Worm (Caenorhabditis elegans): ENCODE data around the gene W04G3.7.
A peak's percentile ranks its signal among the peaks of the same experiment; 100 is the strongest.

Gene W04G3.7

ce11 chrX:11093985-11094593 lies 9.0 kb upstream of the W04G3.7 start:
- TF ChIP-seq jun-1 (tag; optimal IDR thresholded peaks at IDR 0.05) (peak; percentile 100), nhr-11 (tag; optimal IDR thresholded peaks at IDR 0.05) (peak; percentile 99), nhr-23 (tag; optimal IDR thresholded peaks at IDR 0.05) (peak; percentile 100), zag-1 (tag; optimal IDR thresholded peaks at IDR 0.05) (peak; percentile 99), daf-12 (tag; optimal IDR thresholded peaks at IDR 0.05) (peak; percentile 100), aly-2 (tag; optimal IDR thresholded peaks at IDR 0.05) (peak; percentile 99), ZK546.5 (tag; optimal IDR thresholded peaks at IDR 0.05) (peak; percentile 77), ceh-82 (tag; optimal IDR thresholded peaks at IDR 0.05) (peak; percentile 100), ztf-11 (tag; optimal IDR thresholded peaks at IDR 0.05) (peak; percentile 79), hmg-11 (tag; optimal IDR thresholded peaks at IDR 0.05) (peak; percentile 99), nhr-77 (tag; optimal IDR thresholded peaks at IDR 0.05) (peak; percentile 100), elt-1 (tag; optimal IDR thresholded peaks at IDR 0.05) (peak; percentile 75), nhr-43 (tag; optimal IDR thresholded peaks at IDR 0.05; ENCODE audit: poor library complexity, severe bottlenecking) (peak; percentile 99), lin-39 (tag; optimal IDR thresholded peaks at IDR 0.05) (peak; percentile 99), eor-1 (tag; optimal IDR thresholded peaks at IDR 0.05) (peak in 1 of 2 experiments; percentile 87), unc-62 (GFP tag; optimal IDR thresholded peaks at IDR 0.05) (peak; percentile 99), ceh-28 (tag; optimal IDR thresholded peaks at IDR 0.05) (peak; percentile 100), egl-27 (tag; optimal IDR thresholded peaks at IDR 0.05) (peak; percentile 98), ceh-16 (tag; optimal IDR thresholded peaks at IDR 0.05) (peak; percentile 88), fkh-10 (GFP tag; optimal IDR thresholded peaks at IDR 0.05) (peak; percentile 98), elt-3 (tag; optimal IDR thresholded peaks at IDR 0.05) (peak; percentile 98 to 100 (median 100)), sea-2 (GFP tag; optimal IDR thresholded peaks at IDR 0.05) (peak; percentile 32), fkh-2 (tag; optimal IDR thresholded peaks at IDR 0.05) (peak; percentile 99), ceh-9 (tag; optimal IDR thresholded peaks at IDR 0.05) (peak; percentile 97), fos-1 (tag; optimal IDR thresholded peaks at IDR 0.05) (peak; percentile 98), nhr-25 (tag; optimal IDR thresholded peaks at IDR 0.05) (peak; percentile 99), skn-1 (tag; optimal IDR thresholded peaks at IDR 0.05) (peak; percentile 98), unc-39 (tag; optimal IDR thresholded peaks at IDR 0.05) (peak; percentile 75), ztf-4 (tag; optimal IDR thresholded peaks at IDR 0.05) (peak; percentile 94), pha-4 (tag; optimal IDR thresholded peaks at IDR 0.05) (peak; percentile 99), lin-15B (tag; optimal IDR thresholded peaks at IDR 0.05) (peak; percentile 56), nhr-12 (tag; optimal IDR thresholded peaks at IDR 0.05) (peak; percentile 58), mml-1 (tag; optimal IDR thresholded peaks at IDR 0.05) (no peak), lsy-12 (tag; optimal IDR thresholded peaks at IDR 0.05) (peak; percentile 99), nhr-237 (tag; optimal IDR thresholded peaks at IDR 0.05) (peak; percentile 100), nfya-1 (tag; optimal IDR thresholded peaks at IDR 0.05; ENCODE audit: insufficient read depth) (peak; percentile 98), mdl-1 (tag; optimal IDR thresholded peaks at IDR 0.05) (peak; percentile 91), egl-5 (tag; optimal IDR thresholded peaks at IDR 0.05) (peak; percentile 100), R02D3.7 (tag; optimal IDR thresholded peaks at IDR 0.05) (peak; percentile 97), tbx-2 (tag; optimal IDR thresholded peaks at IDR 0.05) (peak; percentile 99), elt-2 (tag; optimal IDR thresholded peaks at IDR 0.05) (peak; percentile 90), ama-1 (optimal IDR thresholded peaks at IDR 0.05) (no peak), snpc-4 (tag; optimal IDR thresholded peaks at IDR 0.05) (peak; percentile 95), nhr-67 (tag; optimal IDR thresholded peaks at IDR 0.05) (peak; percentile 77), pqm-1 (tag; optimal IDR thresholded peaks at IDR 0.05) (peak; percentile 92), nhr-76 (tag; optimal IDR thresholded peaks at IDR 0.05) (peak; percentile 93), nhr-28 (tag; optimal IDR thresholded peaks at IDR 0.05) (peak; percentile 99)
